Fruit fly (Drosophila melanogaster): Measurements from ENCODE around the gene Spase12.

Gene Spase12

dm6 chr3R:29470122-29470521, 20.8 kb downstream of the Spase12 start:
- TF ChIP-seq usp (GFP tag; optimal IDR thresholded peaks at IDR 0.05) (no peak), CG8478 (optimal IDR thresholded peaks at IDR 0.05) (no peak), EcR (GFP tag; optimal IDR thresholded peaks at IDR 0.05) (no peak), Dll (optimal IDR thresholded peaks at IDR 0.05) (no peak), pan (optimal IDR thresholded peaks at IDR 0.05) (no peak), psq (optimal IDR thresholded peaks at IDR 0.05) (no peak)

- TF ChIP-seq EcR (GFP tag; optimal IDR thresholded peaks at IDR 0.05) (no peak), usp (GFP tag; optimal IDR thresholded peaks at IDR 0.05) (no peak), pan (optimal IDR thresholded peaks at IDR 0.05) (no peak), Dll (optimal IDR thresholded peaks at IDR 0.05) (no peak), psq (optimal IDR thresholded peaks at IDR 0.05) (no peak)
These were observed 24.2 kb downstream of the Spase12 start for dm6 chr3R:29466759-29467158.

dm6 chr3R:29461846-29462245, 29.1 kb downstream of the Spase12 start:
- TF ChIP-seq pan (optimal IDR thresholded peaks at IDR 0.05) (no peak), CG8478 (optimal IDR thresholded peaks at IDR 0.05) (no peak), Dll (optimal IDR thresholded peaks at IDR 0.05) (no peak), psq (optimal IDR thresholded peaks at IDR 0.05) (no peak), usp (GFP tag; optimal IDR thresholded peaks at IDR 0.05) (no peak), EcR (GFP tag; optimal IDR thresholded peaks at IDR 0.05) (no peak)

- TF ChIP-seq psq (optimal IDR thresholded peaks at IDR 0.05) = no peak
- no peak for TF ChIP-seq Dll (optimal IDR thresholded peaks at IDR 0.05)
- TF ChIP-seq EcR (GFP tag; optimal IDR thresholded peaks at IDR 0.05) = peak; percentile 29 to 71
- no peak for TF ChIP-seq pan (optimal IDR thresholded peaks at IDR 0.05)
- TF ChIP-seq CG8478 (optimal IDR thresholded peaks at IDR 0.05) = no peak
These were observed 29.9 kb downstream of the Spase12 start for dm6 chr3R:29461069-29461468.

dm6 chr3R:29460225-29460927, 30.6 kb downstream of the Spase12 start:
- TF ChIP-seq Dll (optimal IDR thresholded peaks at IDR 0.05) = no peak

dm6 chr3R:29458689-29459136, 32.2 kb downstream of the Spase12 start:
- TF ChIP-seq usp (GFP tag; optimal IDR thresholded peaks at IDR 0.05) (no peak), EcR (GFP tag; optimal IDR thresholded peaks at IDR 0.05) (peak in 1 of 2 experiments; percentile 76), CG8478 (optimal IDR thresholded peaks at IDR 0.05) (no peak), pan (optimal IDR thresholded peaks at IDR 0.05) (no peak), psq (optimal IDR thresholded peaks at IDR 0.05) (no peak)

dm6 chr3R:29457779-29458382, 33.1 kb downstream of the Spase12 start:
- no peak for TF ChIP-seq CG8478 (optimal IDR thresholded peaks at IDR 0.05)
- TF ChIP-seq psq (optimal IDR thresholded peaks at IDR 0.05) = no peak
- TF ChIP-seq Dll (optimal IDR thresholded peaks at IDR 0.05) = no peak
- no peak for TF ChIP-seq usp (GFP tag; optimal IDR thresholded peaks at IDR 0.05)
- TF ChIP-seq EcR (GFP tag; optimal IDR thresholded peaks at IDR 0.05) = no peak
- TF ChIP-seq pan (optimal IDR thresholded peaks at IDR 0.05) = no peak

- TF ChIP-seq Dll (optimal IDR thresholded peaks at IDR 0.05) (peak; percentile 35), usp (GFP tag; optimal IDR thresholded peaks at IDR 0.05) (no peak)
These were observed 33.7 kb downstream of the Spase12 start for dm6 chr3R:29457215-29457614.

dm6 chr3R:29450333-29450732, 40.6 kb downstream of the Spase12 start:
- no peak for TF ChIP-seq psq (optimal IDR thresholded peaks at IDR 0.05)
- TF ChIP-seq Dll (optimal IDR thresholded peaks at IDR 0.05) = no peak
- TF ChIP-seq pan (optimal IDR thresholded peaks at IDR 0.05) = no peak
- TF ChIP-seq CG8478 (optimal IDR thresholded peaks at IDR 0.05) = no peak
- no peak for TF ChIP-seq EcR (GFP tag; optimal IDR thresholded peaks at IDR 0.05)
- TF ChIP-seq usp (GFP tag; optimal IDR thresholded peaks at IDR 0.05) = no peak

Data from whole organism.